Worm (Caenorhabditis elegans): ENCODE results near the gene R10H10.4.

The R10H10.4 gene

ce11 chrIV:10394858-10395257 lies at the start of gene R10H10.4:
Gene R10H10.4, minus strand, starts transcription at chrIV:10394958.
- no peak for TF ChIP-seq Y79H2A.3 (GFP tag; conservative IDR thresholded peaks at IDR 0.05)
- no peak for TF ChIP-seq hlh-26 (GFP tag; conservative IDR thresholded peaks at IDR 0.05)
- no peak for TF ChIP-seq repo-1 (tag; optimal IDR thresholded peaks at IDR 0.05)
- no peak for TF ChIP-seq zim-3 (tag; optimal IDR thresholded peaks at IDR 0.05)
- no peak for TF ChIP-seq K11D2.4 (GFP tag; IDR thresholded peaks at IDR 0.05)
- no peak for TF ChIP-seq nhr-120 (GFP tag; IDR thresholded peaks at IDR 0.05)
- TF ChIP-seq ztf-22 (GFP tag; optimal IDR thresholded peaks at IDR 0.05) = no peak
- no peak for TF ChIP-seq ekl-4 (GFP tag; IDR thresholded peaks at IDR 0.05)
- TF ChIP-seq Y56A3A.18 (GFP tag; IDR thresholded peaks at IDR 0.05) = no peak
- no peak for TF ChIP-seq B0336.3 (GFP tag; IDR thresholded peaks at IDR 0.05)
- no peak for TF ChIP-seq sptf-2 (GFP tag; optimal IDR thresholded peaks at IDR 0.05)
- TF ChIP-seq egl-18 (GFP tag; IDR thresholded peaks at IDR 0.05) = no peak
- TF ChIP-seq nfya-2 (GFP tag; IDR thresholded peaks at IDR 0.05) = no peak
- TF ChIP-seq pha-4 (tag; optimal IDR thresholded peaks at IDR 0.05) = no peak
- no peak for TF ChIP-seq C17E4.6 (GFP tag; IDR thresholded peaks at IDR 0.05)
- no peak for TF ChIP-seq F57C9.4 (tag; optimal IDR thresholded peaks at IDR 0.05)
- TF ChIP-seq Y53G8AR.9 (GFP tag; conservative IDR thresholded peaks at IDR 0.05) = no peak

ce11 chrIV:10443510-10443909 lies 48.8 kb upstream of the R10H10.4 start, which contains the start of gene F13B12.7:
Gene F13B12.7, plus strand, starts transcription at chrIV:10443810.
- TF ChIP-seq lsl-1 (GFP tag; optimal IDR thresholded peaks at IDR 0.05) (no peak), bed-2 (GFP tag; IDR thresholded peaks at IDR 0.05) (no peak), nfyb-1 (GFP tag; IDR thresholded peaks at IDR 0.05) (no peak), ztf-18 (tag; optimal IDR thresholded peaks at IDR 0.05) (no peak), hlh-12 (tag; optimal IDR thresholded peaks at IDR 0.05) (no peak), athp-1 (tag; optimal IDR thresholded peaks at IDR 0.05) (no peak), C17E4.6 (GFP tag; IDR thresholded peaks at IDR 0.05) (no peak)

ce11 chrIV:10442904-10443303 lies 48.1 kb upstream of the R10H10.4 start:
- TF ChIP-seq lin-40 (tag; optimal IDR thresholded peaks at IDR 0.05) = no peak
- TF ChIP-seq K12H6.12 (tag; optimal IDR thresholded peaks at IDR 0.05) = no peak
- TF ChIP-seq ztf-28 (GFP tag; IDR thresholded peaks at IDR 0.05) = no peak
- no peak for TF ChIP-seq aptf-2 (GFP tag; conservative IDR thresholded peaks at IDR 0.05)
- TF ChIP-seq F33H1.4 (GFP tag; IDR thresholded peaks at IDR 0.05) = no peak
- no peak for TF ChIP-seq Y53G8AR.9 (GFP tag; conservative IDR thresholded peaks at IDR 0.05)
- no peak for TF ChIP-seq rcor-1 (GFP tag; IDR thresholded peaks at IDR 0.05)
- no peak for TF ChIP-seq nhr-179 (tag; optimal IDR thresholded peaks at IDR 0.05)
- no peak for TF ChIP-seq snpc-1.1 (tag; optimal IDR thresholded peaks at IDR 0.05; ENCODE audit: insufficient read depth)

DNA sequence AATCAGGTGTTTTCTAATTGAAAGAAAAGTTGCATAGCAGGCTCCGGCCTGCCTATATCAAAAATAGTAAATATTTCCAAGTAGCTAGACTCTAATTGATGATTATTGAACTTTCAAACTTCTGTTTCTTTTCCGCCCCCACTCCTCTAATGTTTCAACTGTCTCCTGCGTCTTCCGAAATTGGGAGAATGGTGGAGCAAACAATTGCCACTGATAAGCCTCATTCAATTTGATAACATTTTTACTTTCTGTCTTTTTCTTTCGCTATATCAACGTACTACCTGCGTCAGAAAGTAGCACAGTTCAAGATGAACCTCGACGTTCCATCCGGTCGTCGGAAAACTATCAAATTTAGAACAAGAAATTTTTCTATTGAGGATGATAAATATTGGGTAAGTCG lies 44.1 kb upstream of the R10H10.4 start, which contains the start of gene F13B12.3:
Gene F13B12.3, plus strand, starts transcription at position 223 of the 400 bp plus-strand sequence.
- TF ChIP-seq ets-4 (GFP tag; optimal IDR thresholded peaks at IDR 0.05) (peak; percentile 73), fkh-3 (tag; optimal IDR thresholded peaks at IDR 0.05) (no peak), nhr-80 (tag; optimal IDR thresholded peaks at IDR 0.05) (peak; percentile 96)

DNA sequence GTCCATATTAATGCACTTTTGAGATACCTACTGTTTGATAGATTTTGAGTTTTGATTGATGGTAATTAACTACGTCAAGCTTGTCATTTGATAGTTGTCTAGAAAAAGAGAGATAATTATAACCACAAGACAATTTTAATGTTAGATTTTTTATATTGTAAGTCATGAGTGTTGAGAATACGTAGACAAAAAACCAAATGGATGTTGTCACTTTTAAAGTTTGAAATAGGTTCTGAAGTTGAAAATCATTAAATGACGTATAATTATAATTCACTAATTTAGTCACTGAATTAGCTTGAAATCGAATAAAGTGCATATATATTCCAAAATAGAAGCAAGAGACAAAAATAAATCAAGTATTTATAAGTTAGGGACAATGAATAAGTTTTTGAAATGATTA lies 42.4 kb upstream of the R10H10.4 start:
- no peak for TF ChIP-seq hmg-20 (GFP tag; IDR thresholded peaks at IDR 0.05)
- TF ChIP-seq zim-3 (tag; optimal IDR thresholded peaks at IDR 0.05) = no peak
- TF ChIP-seq lin-54 (GFP tag; optimal IDR thresholded peaks at IDR 0.05) = no peak
- TF ChIP-seq F57A8.1 (GFP tag; optimal IDR thresholded peaks at IDR 0.05) = no peak
- TF ChIP-seq efl-1 (GFP tag; optimal IDR thresholded peaks at IDR 0.05) = no peak
- no peak for TF ChIP-seq madf-10 (tag; optimal IDR thresholded peaks at IDR 0.05)
- TF ChIP-seq unc-130 (GFP tag; optimal IDR thresholded peaks at IDR 0.05) = no peak
- no peak for TF ChIP-seq ztf-28 (GFP tag; IDR thresholded peaks at IDR 0.05)
- TF ChIP-seq rec-8 (tag; optimal IDR thresholded peaks at IDR 0.05) = no peak
- no peak for TF ChIP-seq ceh-27 (GFP tag; optimal IDR thresholded peaks at IDR 0.05)
- TF ChIP-seq somi-1 (GFP tag; optimal IDR thresholded peaks at IDR 0.05) = no peak
- no peak for TF ChIP-seq dpff-1 (tag; optimal IDR thresholded peaks at IDR 0.05)
- no peak for TF ChIP-seq ekl-4 (GFP tag; IDR thresholded peaks at IDR 0.05)
- no peak for TF ChIP-seq athp-1 (tag; optimal IDR thresholded peaks at IDR 0.05)

Data from whole organism, young adult.